Fruit fly (Drosophila melanogaster): ENCODE measurements around the gene lsn.

The lsn gene

DNA sequence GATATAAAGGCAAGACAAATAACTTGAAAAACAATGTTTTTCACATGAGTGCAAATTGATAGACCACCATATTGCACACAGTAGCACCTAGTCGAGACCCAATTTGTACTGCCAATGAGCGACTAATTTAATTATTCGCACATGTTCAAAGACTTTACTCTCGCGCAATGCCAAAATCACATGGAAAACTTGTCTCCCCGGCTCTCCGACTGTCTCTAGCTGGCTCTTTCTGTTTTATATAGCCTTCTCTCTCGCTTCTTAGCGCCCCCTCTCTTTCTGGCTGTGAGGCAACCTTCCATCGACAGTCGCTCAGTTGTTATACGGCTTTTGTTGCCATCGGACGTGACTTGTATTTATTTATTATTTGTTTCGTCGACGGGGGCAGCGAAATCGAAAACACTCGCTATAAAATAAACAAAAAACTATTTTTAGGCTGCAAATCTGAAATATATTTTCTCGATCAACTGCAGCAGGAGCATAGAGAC lies 10.1 kb downstream of the lsn start, which contains the start of gene CG6656 (continued):
- TF ChIP-seq dysf (GFP tag; IDR thresholded peaks at IDR 0.05) (no peak), bsh (GFP tag; optimal IDR thresholded peaks at IDR 0.05) (peak in 1 of 2 experiments; percentile 1), abd-A (tag; optimal IDR thresholded peaks at IDR 0.05) (no peak), Deaf1 (tag; optimal IDR thresholded peaks at IDR 0.05) (no peak), Ets65A (GFP tag) (peak; percentile 68), CG14860 (GFP tag; IDR thresholded peaks at IDR 0.05; ENCODE audit: partially characterized antibody) (0 out of 3 replicates have a peak, but pooled peaks have one; percentile 28), CoRest (tag; optimal IDR thresholded peaks at IDR 0.05) (peak; percentile 32), CG11695 (GFP tag; IDR thresholded peaks at IDR 0.05) (no peak), CG9609 (GFP tag; optimal IDR thresholded peaks at IDR 0.05) (no peak), Sox100B (GFP tag; optimal IDR thresholded peaks at IDR 0.05) (no peak), Jarid2 (GFP tag; optimal IDR thresholded peaks at IDR 0.05) (peak; percentile 75), Scr (GFP tag; IDR thresholded peaks at IDR 0.05; ENCODE audit: partially characterized antibody) (peak; percentile 42; the same call in 1 of the 2 replicates), odd (GFP tag; optimal IDR thresholded peaks at IDR 0.05) (no peak), sob (GFP tag; IDR thresholded peaks at IDR 0.05) (0 out of 2 replicates have a peak, but pooled peaks have one; percentile 17), MTF-1 (GFP tag; optimal IDR thresholded peaks at IDR 0.05; ENCODE audit: borderline replicate concordance) (peak; percentile 8), CrebB (tag; optimal IDR thresholded peaks at IDR 0.05) (peak; percentile 8), CG7357 (GFP tag; IDR thresholded peaks at IDR 0.05) (no peak), Ssrp (tag; optimal IDR thresholded peaks at IDR 0.05) (no peak), CG30431 (GFP tag; optimal IDR thresholded peaks at IDR 0.05) (no peak), Trl (optimal IDR thresholded peaks at IDR 0.05) (peak; percentile 61 to 85), Trl (GFP tag; optimal IDR thresholded peaks at IDR 0.05) (no peak), CG7987 (GFP tag; optimal IDR thresholded peaks at IDR 0.05) (no peak), CG11723 (GFP tag; optimal IDR thresholded peaks at IDR 0.05) (no peak), nerfin-2 (GFP tag; IDR thresholded peaks at IDR 0.05; ENCODE audit: partially characterized antibody) (no peak), Hr78 (GFP tag; optimal IDR thresholded peaks at IDR 0.05) (no peak), nom (GFP tag; optimal IDR thresholded peaks at IDR 0.05) (peak; percentile 33), cato (GFP tag; optimal IDR thresholded peaks at IDR 0.05; ENCODE audit: borderline replicate concordance) (no peak), CG34224 (GFP tag; IDR thresholded peaks at IDR 0.05; ENCODE audit: partially characterized antibody) (peak; percentile 25; the same call in 1 of the 3 replicates), CG10321 (GFP tag; IDR thresholded peaks at IDR 0.05) (peak; percentile 84), Med (GFP tag) (peak; percentile 81), CG17186 (GFP tag; optimal IDR thresholded peaks at IDR 0.05) (no peak), repo (GFP tag; optimal IDR thresholded peaks at IDR 0.05) (peak; percentile 6), CG4328 (GFP tag; optimal IDR thresholded peaks at IDR 0.05) (no peak), prd (optimal IDR thresholded peaks at IDR 0.05) (no peak), prd (GFP tag; IDR thresholded peaks at IDR 0.05) (no peak; the same call in 2 of the 3 replicates), pb (GFP tag; optimal IDR thresholded peaks at IDR 0.05) (peak; percentile 27), CG5245 (GFP tag; optimal IDR thresholded peaks at IDR 0.05) (no peak), vvl (GFP tag; IDR thresholded peaks at IDR 0.05) (peak; percentile 72; the same call in 1 of the 2 replicates), NFAT (GFP tag; IDR thresholded peaks at IDR 0.05) (peak; percentile 34; the same call in 1 of the 2 replicates), Stat92E (GFP tag; optimal IDR thresholded peaks at IDR 0.05) (no peak), ftz-f1 (GFP tag; optimal IDR thresholded peaks at IDR 0.05) (peak; percentile 34), BEAF-32 (GFP tag; optimal IDR thresholded peaks at IDR 0.05) (no peak), CG13296 (GFP tag; optimal IDR thresholded peaks at IDR 0.05) (no peak), Xrp1 (GFP tag; IDR thresholded peaks at IDR 0.05) (0 out of 2 replicates have a peak, but pooled peaks have one; percentile 29), CG7556 (GFP tag; optimal IDR thresholded peaks at IDR 0.05) (no peak), hb (GFP tag; IDR thresholded peaks at IDR 0.05; ENCODE audit: partially characterized antibody) (0 out of 3 replicates have a peak, but pooled peaks have one; percentile 18), row (GFP tag; IDR thresholded peaks at IDR 0.05) (peak; percentile 39; the same call in 2 of the 3 replicates), CG31388 (GFP tag; optimal IDR thresholded peaks at IDR 0.05) (no peak), lmd (GFP tag; IDR thresholded peaks at IDR 0.05) (no peak)
